Fruit fly (Drosophila melanogaster) whole organism, embryonic: ENCODE measurements around the gene alien.

ENCODE experiments used
- BEAF-32 ChIP-seq: fragments of 200-800 bp; sonication (Bioruptor generic); optimal IDR thresholded peaks from 3 replicates; lab custom pipeline; 2017; ENCODE audit warnings: missing biosample characterization, missing genetic modification characterization, mild to moderate bottlenecking, moderate library complexity, missing genetic modification reagents
- CG10654 ChIP-seq: fragments of 200-800 bp; sonication (Bioruptor generic); optimal IDR thresholded peaks from 2 replicates; lab custom pipeline; 2016; ENCODE audit warnings: missing biosample characterization, missing genetic modification characterization
- CG1233 ChIP-seq: fragments of 200-800 bp; sonication (Bioruptor generic); optimal IDR thresholded peaks from 4 replicates; lab custom pipeline; 2018; ENCODE audit warnings: missing biosample characterization, mild to moderate bottlenecking, missing genetic modification characterization
- CG13894 ChIP-seq: fragments of 200-800 bp; sonication (Bioruptor generic); optimal IDR thresholded peaks from 3 replicates; lab custom pipeline; 2018; ENCODE audit warnings: missing biosample characterization, mild to moderate bottlenecking, missing genetic modification characterization, moderate library complexity
- CG14710 ChIP-seq: fragments of 200-800 bp; sonication (Bioruptor generic); optimal IDR thresholded peaks from 3 replicates; lab custom pipeline; 2019; ENCODE audit warnings: missing biosample characterization, mild to moderate bottlenecking, missing genetic modification characterization, moderate library complexity
- CG14860 ChIP-seq: fragments of 200-800 bp; sonication (Bioruptor generic); IDR thresholded peaks from 3 replicates; pipeline ENCODE4 v1.3.6; 2022; ENCODE audit warnings: missing biosample characterization, missing genetic modification characterization; ENCODE audit not compliant: partially characterized antibody
- CG15269 ChIP-seq: fragments of 200-800 bp; sonication (Bioruptor generic); optimal IDR thresholded peaks from 2 replicates; lab custom pipeline; 2018; ENCODE audit warnings: missing biosample characterization, mild to moderate bottlenecking, missing genetic modification characterization, moderate library complexity
- CG15601 ChIP-seq: fragments of 200-800 bp; sonication (Bioruptor generic); optimal IDR thresholded peaks from 3 replicates; lab custom pipeline; 2019; ENCODE audit warnings: missing biosample characterization, mild to moderate bottlenecking, missing genetic modification characterization, moderate library complexity
- CG2199 ChIP-seq: fragments of 200-800 bp; sonication (Bioruptor generic); IDR thresholded peaks from 3 replicates; pipeline ENCODE4 v1.3.6; 2022; ENCODE audit warnings: missing biosample characterization, missing genetic modification characterization
- CG2678 ChIP-seq: fragments of 200-800 bp; sonication (Bioruptor generic); optimal IDR thresholded peaks from 3 replicates; lab custom pipeline; 2019; ENCODE audit warnings: missing biosample characterization, mild to moderate bottlenecking, missing genetic modification characterization, moderate library complexity
- CG30020 ChIP-seq: fragments of 200-800 bp; optimal IDR thresholded peaks from 2 replicates; lab custom pipeline; 2019; ENCODE audit warnings: missing biosample characterization, mild to moderate bottlenecking, missing genetic modification characterization, moderate library complexity
- CG31441 ChIP-seq: fragments of 200-800 bp; sonication (Bioruptor generic); IDR thresholded peaks from 2 replicates; pipeline ENCODE4 v1.3.6; 2022; ENCODE audit warnings: missing biosample characterization, missing genetic modification characterization
- CG6689 ChIP-seq: fragments of 200-800 bp; sonication (Bioruptor generic); IDR thresholded peaks from 2 replicates; pipeline ENCODE4 v1.3.6; 2022; ENCODE audit warnings: missing biosample characterization, missing genetic modification characterization
- CG6854 ChIP-seq: fragments of 200-800 bp; sonication (Bioruptor generic); optimal IDR thresholded peaks from 3 replicates; lab custom pipeline; 2017; ENCODE audit warnings: missing biosample characterization, mild to moderate bottlenecking, missing genetic modification characterization
- CG9932 ChIP-seq: fragments of 200-800 bp; sonication (Bioruptor generic); IDR thresholded peaks from 2 replicates; pipeline ENCODE4 v1.3.6; 2022; ENCODE audit warnings: missing biosample characterization, missing genetic modification characterization
- D19B ChIP-seq: fragments of 200-800 bp; sonication (Bioruptor generic); optimal IDR thresholded peaks from 2 replicates; lab custom pipeline; 2017; ENCODE audit warnings: missing biosample characterization, mild to moderate bottlenecking, missing genetic modification characterization
- Ets65A ChIP-seq: fragments of 200-800 bp; sonication (Bioruptor generic); peaks from one replicate; lab custom pipeline; 2016; ENCODE audit warnings: missing biosample characterization, missing genetic modification characterization
- Hr78 ChIP-seq, 2 experiments: fragments of 200-800 bp in 1 of 2; fragments of >200 bp in 1 of 2; sonication (Bioruptor generic) in 1 of 2; optimal IDR thresholded peaks; 2 replicates each; lab custom pipeline; 2017 to 2019; ENCODE audit warnings: missing biosample characterization in 2 of 2, missing genetic modification characterization in 2 of 2, mild to moderate bottlenecking in 1 of 2, moderate library complexity in 1 of 2
- Kr ChIP-seq: fragments of 200-800 bp; sonication (Bioruptor generic); optimal IDR thresholded peaks from 2 replicates; lab custom pipeline; 2017; ENCODE audit warnings: missing biosample characterization, mild to moderate bottlenecking, missing genetic modification characterization
- Med ChIP-seq: fragments of 200-800 bp; sonication (Bioruptor generic); peaks from one replicate; lab custom pipeline; 2016; ENCODE audit warnings: missing biosample characterization, missing genetic modification characterization, mild to moderate bottlenecking, inconsistent platforms, moderate library complexity
- Optix ChIP-seq: fragments of 200-800 bp; sonication (Bioruptor generic); IDR thresholded peaks from 3 replicates; pipeline ENCODE4 v1.3.6; 2022; ENCODE audit warnings: missing biosample characterization, missing genetic modification characterization
- Xrp1 ChIP-seq: fragments of 200-800 bp; sonication (Bioruptor generic); IDR thresholded peaks from 2 replicates; pipeline ENCODE4 v1.3.6; 2022; ENCODE audit warnings: missing biosample characterization, missing genetic modification characterization
- bab2 ChIP-seq: fragments of 200-800 bp; sonication (Bioruptor generic); optimal IDR thresholded peaks from 2 replicates; lab custom pipeline; 2016; ENCODE audit warnings: missing biosample characterization, missing genetic modification characterization
- cg ChIP-seq: fragments of 200-800 bp; sonication (Bioruptor generic); optimal IDR thresholded peaks from 3 replicates; lab custom pipeline; 2019; ENCODE audit warnings: missing biosample characterization, mild to moderate bottlenecking, missing genetic modification characterization, moderate library complexity
- cwo ChIP-seq: fragments of 200-800 bp; sonication (Bioruptor generic); optimal IDR thresholded peaks from 3 replicates; lab custom pipeline; 2017; ENCODE audit warnings: missing biosample characterization, missing genetic modification characterization, mild to moderate bottlenecking, moderate library complexity, missing genetic modification reagents
- dysf ChIP-seq: fragments of 200-800 bp; sonication (Bioruptor generic); IDR thresholded peaks from 3 replicates; pipeline ENCODE4 v1.3.6; 2022; ENCODE audit warnings: missing biosample characterization, missing genetic modification characterization
- klu ChIP-seq: fragments of 200-800 bp; sonication (Bioruptor generic); IDR thresholded peaks from 2 replicates; pipeline ENCODE4 v1.3.6; 2022; ENCODE audit warnings: missing biosample characterization, missing genetic modification characterization
- nau ChIP-seq: fragments of 200-800 bp; sonication (Bioruptor generic); optimal IDR thresholded peaks from 3 replicates; lab custom pipeline; 2017; ENCODE audit warnings: missing biosample characterization, mild to moderate bottlenecking, missing genetic modification characterization, missing genetic modification reagents
- onecut ChIP-seq: fragments of 200-800 bp; sonication (Bioruptor generic); IDR thresholded peaks from 2 replicates; pipeline ENCODE4 v1.3.6; 2022; ENCODE audit warnings: missing biosample characterization, missing genetic modification characterization
- sob ChIP-seq: fragments of 200-800 bp; sonication (Bioruptor generic); IDR thresholded peaks from 2 replicates; pipeline ENCODE4 v1.3.6; 2022; ENCODE audit warnings: missing biosample characterization, missing genetic modification characterization
- sug ChIP-seq: fragments of 200-800 bp; optimal IDR thresholded peaks from 2 replicates; lab custom pipeline; 2019; ENCODE audit warnings: missing biosample characterization, mild to moderate bottlenecking, missing genetic modification characterization, moderate library complexity
- tgo ChIP-seq: fragments of 200-800 bp; sonication (Bioruptor generic); IDR thresholded peaks from 3 replicates; pipeline ENCODE4 v1.3.6; 2022; ENCODE audit warnings: missing biosample characterization, missing genetic modification characterization
- tin ChIP-seq: fragments of 200-800 bp; sonication (Bioruptor generic); optimal IDR thresholded peaks from 3 replicates; lab custom pipeline; 2016; ENCODE audit warnings: missing biosample characterization, missing genetic modification characterization
- tna ChIP-seq: fragments of 200-800 bp; sonication (Bioruptor generic); IDR thresholded peaks from 2 replicates; pipeline ENCODE4 v1.3.6; 2022; ENCODE audit warnings: missing biosample characterization, missing genetic modification characterization; ENCODE audit not compliant: partially characterized antibody
- wek ChIP-seq: fragments of 200-800 bp; sonication (Bioruptor generic); optimal IDR thresholded peaks from 3 replicates; lab custom pipeline; 2018; ENCODE audit warnings: missing biosample characterization, mild to moderate bottlenecking, missing genetic modification characterization, moderate library complexity
- zfh1 ChIP-seq: fragments of 200-800 bp; sonication (Bioruptor generic); IDR thresholded peaks from 3 replicates; pipeline ENCODE4 v1.3.6; 2022; ENCODE audit warnings: missing biosample characterization, missing genetic modification characterization

alien gene

DNA sequence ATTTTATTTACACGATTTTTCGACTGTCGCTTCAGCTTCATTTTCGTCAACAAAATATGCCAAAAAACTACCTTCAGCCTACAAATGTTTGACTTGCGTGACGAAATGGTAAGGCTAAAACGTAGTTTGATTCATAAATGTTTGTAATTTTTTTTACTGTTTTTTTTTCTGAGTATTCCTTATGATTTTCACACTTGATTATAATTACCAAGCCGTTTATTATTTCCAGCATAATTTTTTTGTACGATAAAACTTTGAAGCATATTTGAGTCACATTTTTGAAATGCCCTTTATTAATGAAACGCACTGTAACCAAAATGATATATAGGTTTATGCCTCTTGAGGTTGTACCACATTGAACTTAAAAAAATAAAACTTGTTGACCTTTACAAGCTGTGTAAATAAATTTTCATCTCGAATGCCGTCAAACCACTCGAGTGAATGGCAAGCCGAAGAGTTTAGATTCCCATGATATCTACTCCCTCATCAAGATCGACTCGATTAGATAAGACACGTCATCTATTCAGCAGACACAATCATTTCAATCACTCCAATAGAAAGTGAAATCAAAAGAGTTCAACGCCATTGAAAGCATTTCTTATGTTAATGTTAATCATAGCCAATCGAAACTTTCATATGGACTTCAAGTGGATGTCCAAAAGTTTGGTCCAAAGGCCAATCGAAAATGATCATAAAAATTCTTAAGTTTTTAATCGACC, 14.4 kb downstream of the alien start (continued):
- TF ChIP-seq D19B (GFP tag; lab: Kevin White, UChicago): no peak
- peak; percentile 78 for TF ChIP-seq CG2678
- no peak for TF ChIP-seq CG1233
- TF ChIP-seq onecut: no peak
- peak; percentile 7 for TF ChIP-seq CG14710 (tag; lab: Kevin White, UChicago)
- peak; percentile 53 for TF ChIP-seq bab2
- TF ChIP-seq CG13894 (tag; lab: Kevin White, UChicago): no peak
- TF ChIP-seq, all 482 proteins: peak for 176

DNA sequence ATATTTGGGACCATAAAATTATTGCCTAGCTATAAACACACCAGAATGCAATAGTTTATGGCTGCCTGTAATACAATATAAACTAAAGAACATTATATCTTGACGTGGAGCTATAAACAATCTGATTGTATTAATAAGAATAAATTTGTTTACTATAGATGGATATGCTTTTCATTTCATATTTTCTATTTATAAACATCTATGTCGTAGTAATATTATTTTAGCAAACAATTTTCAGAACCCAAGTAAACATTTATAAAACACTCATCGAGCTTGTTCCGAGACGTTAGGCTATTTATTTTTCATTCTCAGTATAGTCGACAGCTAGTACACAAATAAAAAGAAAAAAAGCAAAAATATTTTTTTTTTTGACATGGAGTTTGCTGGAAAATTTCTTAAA, 16.8 kb downstream of the alien start, which contains the start of gene CG18662:
CG18662 (plus strand) TSS at position 301 of the 400 bp plus-strand sequence.
- TF ChIP-seq tgo (no peak), cg (no peak), wek (GFP tag; lab: Kevin White, UChicago) (no peak), CG15269 (tag; lab: Kevin White, UChicago) (no peak), zfh1 (GFP tag; lab: Robert Waterston, UW) (no peak), CG14860 (GFP tag; lab: Robert Waterston, UW) (no peak), CG31441 (GFP tag; lab: Robert Waterston, UW) (no peak), Xrp1 (no peak), Optix (no peak), cwo (GFP tag; lab: Kevin White, UChicago) (no peak), CG6689 (GFP tag; lab: Robert Waterston, UW) (no peak), nau (GFP tag; lab: Kevin White, UChicago) (no peak), CG30020 (tag; lab: Kevin White, UChicago) (no peak), klu (no peak), CG9932 (no peak)

DNA sequence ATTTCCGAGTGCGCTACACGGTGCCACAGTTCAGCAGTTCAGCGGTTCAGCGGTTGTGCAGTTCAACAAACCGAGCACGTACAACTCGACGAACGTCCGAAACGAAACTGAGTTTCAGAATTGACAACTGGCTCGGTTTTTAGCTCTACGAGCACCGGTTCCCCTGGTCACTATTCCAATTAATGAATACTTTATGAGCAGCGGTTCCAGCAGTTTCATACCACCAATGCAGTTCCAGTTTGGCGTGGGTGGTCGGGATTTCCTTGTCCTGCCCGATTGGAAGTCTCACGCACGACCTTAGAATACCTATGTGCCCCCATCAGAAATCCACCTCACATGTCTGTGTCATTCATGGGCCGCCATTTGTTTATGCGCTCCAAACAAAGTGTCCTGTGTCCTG, 21.9 kb downstream of the alien start, which contains the start of gene CG9541:
CG9541 (minus strand) TSS at position 101 of the 400 bp plus-strand sequence.
- TF ChIP-seq tna (GFP tag; lab: Robert Waterston, UW): 0 out of 2 replicates have a peak, but pooled peaks have one; percentile 19
- TF ChIP-seq Ets65A: peak; percentile 76
- peak; percentile 7 for TF ChIP-seq Med (GFP tag; lab: Kevin White, UChicago)
- peak; percentile 5; the same call in 1 of the 3 replicates for TF ChIP-seq dysf (GFP tag; lab: Robert Waterston, UW)
- TF ChIP-seq Hr78 (GFP tag; optimal IDR thresholded peaks at IDR 0.05; lab: Kevin White, UChicago): peak in 1 of 2 experiments; percentile 8
- TF ChIP-seq sob (GFP tag; lab: Robert Waterston, UW): no peak
- no peak for TF ChIP-seq BEAF-32 (GFP tag; lab: Kevin White, UChicago)
- no peak for TF ChIP-seq Kr
- no peak for TF ChIP-seq tin (GFP tag; lab: Kevin White, UChicago)
- TF ChIP-seq, all 482 proteins: peak for 5

dm6 chr2L:8974506-8974905, 22.7 kb downstream of the alien start:
- TF ChIP-seq sug: peak; percentile 2
- TF ChIP-seq CG15601 (tag; lab: Kevin White, UChicago): peak; percentile 5
- no peak for TF ChIP-seq CG6854 (GFP tag; lab: Kevin White, UChicago)
- peak; percentile 93 for TF ChIP-seq CG2199
- TF ChIP-seq CG10654: no peak
- TF ChIP-seq CG13894 (tag; lab: Kevin White, UChicago): no peak
